Worm (Caenorhabditis elegans) whole organism, midembryonic: Measurements from ENCODE around the gene tofu-2.
"Not testable (repeated sequence)": the region's sequence is repeated elsewhere in the genome, so short reads cannot be mapped to it uniquely, and the experiment has no call there.

Experiments used
- flt-1 ChIP-seq: fragments of 200-800 bp; sonication (Bioruptor generic); IDR thresholded peaks from 2 replicates; pipeline ENCODE4 v1.3.6; 2022; ENCODE audit warnings: missing genetic modification characterization, missing compliant biosample characterization
- med-1 ChIP-seq: sonication (generic microtip); optimal IDR thresholded peaks from 2 replicates; lab custom pipeline; 2017; ENCODE audit warnings: missing genetic modification characterization, mild to moderate bottlenecking, missing compliant biosample characterization, antibody characterized with exemption, missing genetic modification reagents; ENCODE audit not compliant: insufficient read depth
- ref-1 ChIP-seq: fragments of 200-800 bp; sonication (Bioruptor generic); conservative IDR thresholded peaks from 2 replicates; pipeline ENCODE4 v1.3.6; 2022; ENCODE audit warnings: missing genetic modification reagents, missing genetic modification characterization, missing compliant biosample characterization

DNA sequence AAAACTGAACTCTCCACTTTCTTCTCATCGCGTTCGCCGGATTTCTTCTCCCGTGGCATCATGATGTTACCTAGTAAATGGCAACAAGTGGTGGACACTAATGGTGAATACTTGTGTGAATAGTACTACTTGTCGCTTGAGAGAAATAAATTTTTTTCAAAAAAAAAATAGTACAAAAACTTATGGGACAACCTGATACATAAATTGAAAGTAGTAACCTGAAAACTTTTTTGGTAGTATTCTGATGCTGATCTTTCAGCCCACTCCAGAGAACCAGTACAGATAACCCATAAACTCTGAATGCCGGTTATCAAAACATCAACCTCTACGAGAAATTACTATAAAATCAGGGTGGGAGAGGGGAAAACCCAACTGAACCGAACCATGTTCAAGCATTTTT is 6.7 kb upstream of the tofu-2 start, which contains the start of gene Y57E12AL.2:
- not testable (repeated sequence) for TF ChIP-seq ref-1; flt-1 (GFP tag; lab: Robert Waterston, UW); med-1 (GFP tag; lab: Kevin White, UChicago)
